Worm (Caenorhabditis elegans) whole organism, mixed stage, embryonic: Measurements from ENCODE around the gene btb-17.

Experiments
- blmp-1 ChIP-seq: fragments of 150-350 bp; optimal IDR thresholded peaks from 2 replicates; lab custom pipeline; 2014; ENCODE audit warnings: missing biosample characterization, missing genetic modification characterization
- ceh-83 ChIP-seq: fragments of 200-800 bp; sonication (Bioruptor generic); optimal IDR thresholded peaks from 2 replicates; lab custom pipeline; 2018; ENCODE audit warnings: mild to moderate bottlenecking, missing genetic modification characterization, missing compliant biosample characterization
- ces-1 ChIP-seq: fragments of 150-350 bp; optimal IDR thresholded peaks from 2 replicates; lab custom pipeline; 2014; ENCODE audit warnings: missing biosample characterization, missing genetic modification reagents, missing genetic modification characterization
- elt-1 ChIP-seq: sonication (generic microtip); optimal IDR thresholded peaks from 2 replicates; lab custom pipeline; 2017; ENCODE audit warnings: missing genetic modification characterization, mild to moderate bottlenecking, missing compliant biosample characterization, antibody characterized with exemption, moderate library complexity, borderline replicate concordance; ENCODE audit not compliant: insufficient read depth
- elt-3 ChIP-seq: fragments of 150-350 bp; optimal IDR thresholded peaks from 2 replicates; lab custom pipeline; 2014; ENCODE audit warnings: missing biosample characterization, missing genetic modification characterization
- ham-2 ChIP-seq: fragments of 200-800 bp; sonication (Bioruptor generic); optimal IDR thresholded peaks from 2 replicates; lab custom pipeline; 2018; ENCODE audit warnings: mild to moderate bottlenecking, missing genetic modification characterization, missing compliant biosample characterization
- mep-1 ChIP-seq: fragments of 150-350 bp; optimal IDR thresholded peaks from 2 replicates; lab custom pipeline; 2017; ENCODE audit warnings: missing biosample characterization, missing genetic modification reagents, missing genetic modification characterization, inconsistent platforms
- pha-4 ChIP-seq: fragments of 150-350 bp; optimal IDR thresholded peaks from 2 replicates; lab custom pipeline; 2018; ENCODE audit warnings: missing biosample characterization, missing genetic modification reagents, missing genetic modification characterization
- snpc-4 ChIP-seq: fragments of 150-350 bp; optimal IDR thresholded peaks from 2 replicates; lab custom pipeline; 2014; ENCODE audit warnings: missing biosample characterization, missing genetic modification characterization
- unc-62 ChIP-seq: fragments of 150-350 bp; optimal IDR thresholded peaks from 2 replicates; lab custom pipeline; 2014; ENCODE audit warnings: missing biosample characterization, missing genetic modification reagents, missing genetic modification characterization

DNA sequence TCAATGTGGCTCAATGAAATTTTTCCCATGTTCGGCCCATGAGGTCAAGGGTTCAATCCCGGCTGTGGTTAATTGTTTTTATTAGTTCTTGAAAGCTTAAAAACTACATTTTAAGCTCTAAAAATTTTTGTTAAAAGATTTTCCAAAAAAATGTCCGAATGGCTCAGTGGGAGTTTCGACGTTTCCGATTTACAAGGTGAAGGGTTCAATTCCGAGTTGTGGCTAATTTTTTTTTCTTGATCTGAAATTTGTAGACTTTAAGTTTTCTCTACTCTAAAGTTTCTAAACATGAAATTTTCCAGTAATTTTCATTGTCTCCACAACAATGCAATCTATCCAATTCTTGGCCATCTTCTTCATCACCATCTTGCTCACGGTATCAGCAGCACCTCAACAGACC, 32.7 kb upstream of the btb-17 start, which contains the start of gene F02E11.2:
- TF ChIP-seq unc-62 (GFP tag; lab: Kevin White, UChicago) = no peak
- TF ChIP-seq mep-1 (tag; lab: Kevin White, UChicago) = no peak
- TF ChIP-seq elt-3 (tag; lab: Kevin White, UChicago) = no peak
- no peak for TF ChIP-seq pha-4 (tag; lab: Kevin White, UChicago)
- TF ChIP-seq ham-2 (GFP tag; lab: Kevin White, UChicago) = no peak
- TF ChIP-seq snpc-4 (tag; lab: Kevin White, UChicago) = no peak
- TF ChIP-seq elt-1 (tag; lab: Kevin White, UChicago) = no peak
- TF ChIP-seq blmp-1 (tag; lab: Kevin White, UChicago) = no peak
- TF ChIP-seq ces-1 (GFP tag; lab: Kevin White, UChicago) = no peak
- TF ChIP-seq ceh-83 (GFP tag; lab: Kevin White, UChicago) = no peak
